Fruit fly (Drosophila melanogaster): ENCODE data around the gene Ada2b.
A peak's percentile ranks its signal among the peaks of the same experiment; 100 is the strongest.

Gene Ada2b

DNA sequence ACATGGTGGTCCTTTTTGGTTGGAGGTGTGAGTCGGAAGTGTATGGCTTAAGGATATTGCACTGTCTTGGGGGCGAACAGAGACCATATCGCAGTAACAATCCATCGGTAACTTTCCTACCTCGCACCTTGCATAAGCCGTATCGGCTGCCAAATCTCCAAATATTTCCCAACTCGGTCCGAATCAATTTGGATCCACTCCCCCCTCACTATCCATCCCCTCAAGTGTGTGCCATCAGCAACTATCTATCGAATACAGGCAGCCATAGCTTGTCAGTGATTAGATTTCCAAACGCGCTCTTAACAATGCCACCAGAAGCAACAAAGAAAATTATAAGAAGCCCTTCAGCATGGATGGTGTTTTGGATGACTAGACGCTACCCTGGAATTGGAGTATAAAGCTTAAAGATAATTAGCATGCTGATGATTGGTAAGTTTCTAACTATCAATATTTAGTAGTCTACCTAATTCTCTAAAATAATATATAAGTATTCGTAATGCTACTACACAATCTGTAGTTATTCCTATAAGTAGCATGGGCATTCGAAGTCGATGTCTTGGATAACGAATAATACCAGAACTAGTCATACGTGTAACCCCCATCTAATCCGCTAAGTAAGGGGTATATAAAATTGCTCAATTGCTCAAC lies 33.6 kb downstream of the Ada2b start (continued):
- peak; percentile 47 for TF ChIP-seq bcd (GFP tag; optimal IDR thresholded peaks at IDR 0.05)
- no peak for TF ChIP-seq pum (GFP tag; optimal IDR thresholded peaks at IDR 0.05)
- TF ChIP-seq CG10654 (GFP tag; optimal IDR thresholded peaks at IDR 0.05): no peak
- TF ChIP-seq bbx (GFP tag; IDR thresholded peaks at IDR 0.05; ENCODE audit: partially characterized antibody): no peak
- TF ChIP-seq Dbx (GFP tag; IDR thresholded peaks at IDR 0.05): 0 out of 3 replicates have a peak, but pooled peaks have one; percentile 27
- no peak for TF ChIP-seq shn (GFP tag; optimal IDR thresholded peaks at IDR 0.05)
- TF ChIP-seq ind (GFP tag; optimal IDR thresholded peaks at IDR 0.05): peak; percentile 61
- no peak for TF ChIP-seq CG32772 (GFP tag; IDR thresholded peaks at IDR 0.05)
- peak; percentile 43 for TF ChIP-seq jing (GFP tag; optimal IDR thresholded peaks at IDR 0.05)
- TF ChIP-seq Mad (GFP tag; optimal IDR thresholded peaks at IDR 0.05): peak; percentile 19
- TF ChIP-seq cas (GFP tag; IDR thresholded peaks at IDR 0.05): no peak
- peak; percentile 6 for TF ChIP-seq Hey (tag; optimal IDR thresholded peaks at IDR 0.05)
- no peak for TF ChIP-seq Dref (GFP tag; IDR thresholded peaks at IDR 0.05)
- TF ChIP-seq h (optimal IDR thresholded peaks at IDR 0.05): no peak
- no peak for TF ChIP-seq Opbp (GFP tag; IDR thresholded peaks at IDR 0.05; ENCODE audit: partially characterized antibody)
- no peak for TF ChIP-seq nau (GFP tag; optimal IDR thresholded peaks at IDR 0.05)
- peak; percentile 34 for TF ChIP-seq CG6813 (GFP tag; optimal IDR thresholded peaks at IDR 0.05)
- peak; percentile 29 for TF ChIP-seq gsb-n (tag; optimal IDR thresholded peaks at IDR 0.05)
- TF ChIP-seq Med (GFP tag): peak; percentile 87
- TF ChIP-seq bsh (GFP tag; optimal IDR thresholded peaks at IDR 0.05): peak in 1 of 2 experiments; percentile 52
- TF ChIP-seq tin (GFP tag; optimal IDR thresholded peaks at IDR 0.05): no peak
- TF ChIP-seq Max (GFP tag; optimal IDR thresholded peaks at IDR 0.05): no peak
- 0 out of 2 replicates have a peak, but pooled peaks have one; percentile 12 for TF ChIP-seq CG14667 (GFP tag; IDR thresholded peaks at IDR 0.05)
- TF ChIP-seq CG13287 (GFP tag; IDR thresholded peaks at IDR 0.05; ENCODE audit: partially characterized antibody): no peak
- peak; percentile 33 for TF ChIP-seq CG9817 (tag; optimal IDR thresholded peaks at IDR 0.05)
- TF ChIP-seq prd (optimal IDR thresholded peaks at IDR 0.05): no peak
- peak; percentile 56; the same call in 2 of the 3 replicates for TF ChIP-seq prd (GFP tag; IDR thresholded peaks at IDR 0.05)
- TF ChIP-seq Dek (tag; optimal IDR thresholded peaks at IDR 0.05): peak; percentile 53
- peak; percentile 26; the same call in 1 of the 2 replicates for TF ChIP-seq CG32532 (GFP tag; IDR thresholded peaks at IDR 0.05)
- peak; percentile 50 for TF ChIP-seq CG17829 (tag; optimal IDR thresholded peaks at IDR 0.05)
- TF ChIP-seq CG33557 (GFP tag; optimal IDR thresholded peaks at IDR 0.05): no peak
- TF ChIP-seq sima (GFP tag; optimal IDR thresholded peaks at IDR 0.05): no peak
- peak; percentile 46 for TF ChIP-seq pho (GFP tag; optimal IDR thresholded peaks at IDR 0.05)
- no peak; the same call in 2 of the 3 replicates for TF ChIP-seq jigr1 (GFP tag; IDR thresholded peaks at IDR 0.05)
- no peak for TF ChIP-seq CG12071 (GFP tag; optimal IDR thresholded peaks at IDR 0.05)
- 0 out of 2 replicates have a peak, but pooled peaks have one; percentile 7 for TF ChIP-seq CG6272 (GFP tag; IDR thresholded peaks at IDR 0.05)
- TF ChIP-seq Sox100B (GFP tag; optimal IDR thresholded peaks at IDR 0.05): peak; percentile 47
- no peak for TF ChIP-seq zen2 (GFP tag; IDR thresholded peaks at IDR 0.05; ENCODE audit: partially characterized antibody)
- TF ChIP-seq caup (GFP tag; optimal IDR thresholded peaks at IDR 0.05; ENCODE audit: severe bottlenecking): peak; percentile 10
- TF ChIP-seq Optix (GFP tag; IDR thresholded peaks at IDR 0.05): no peak
- TF ChIP-seq dimm (GFP tag; IDR thresholded peaks at IDR 0.05): no peak
- no peak for TF ChIP-seq CG11398 (GFP tag; optimal IDR thresholded peaks at IDR 0.05)
- TF ChIP-seq Awh (GFP tag; IDR thresholded peaks at IDR 0.05): 0 out of 2 replicates have a peak, but pooled peaks have one; percentile 34
- TF ChIP-seq CG1603 (tag; optimal IDR thresholded peaks at IDR 0.05): peak; percentile 51
- peak; percentile 37 for TF ChIP-seq CG1529 (GFP tag; optimal IDR thresholded peaks at IDR 0.05)
- peak; percentile 29 for TF ChIP-seq gcm (GFP tag; optimal IDR thresholded peaks at IDR 0.05)
- peak; percentile 62 for TF ChIP-seq CG3281 (GFP tag; optimal IDR thresholded peaks at IDR 0.05)
- TF ChIP-seq D19B (GFP tag; optimal IDR thresholded peaks at IDR 0.05): peak; percentile 97
- TF ChIP-seq CG4328 (GFP tag; optimal IDR thresholded peaks at IDR 0.05): no peak
- TF ChIP-seq onecut (GFP tag; IDR thresholded peaks at IDR 0.05): no peak

Data from whole organism, embryonic.